Worm (Caenorhabditis elegans): ENCODE results near the gene srg-11.

srg-11 gene

ce11 chrIII:4720620-4721227 lies 40.9 kb downstream of the srg-11 start, which contains the start of gene emb-5:
Gene emb-5, minus strand, starts transcription at chrIII:4720670.
- TF ChIP-seq ceh-63 (GFP tag; optimal IDR thresholded peaks at IDR 0.05) (no peak), nhr-77 (tag; optimal IDR thresholded peaks at IDR 0.05) (peak; percentile 28), nhr-19 (GFP tag; conservative IDR thresholded peaks at IDR 0.05) (peak; percentile 76), ztf-4 (tag; optimal IDR thresholded peaks at IDR 0.05) (no peak), Y116A8C.19 (tag; optimal IDR thresholded peaks at IDR 0.05; ENCODE audit: borderline replicate concordance) (no peak), xbp-1 (tag; optimal IDR thresholded peaks at IDR 0.05) (peak; percentile 72), dsc-1 (tag; optimal IDR thresholded peaks at IDR 0.05) (no peak), nhr-28 (tag; optimal IDR thresholded peaks at IDR 0.05) (no peak), nhr-90 (tag; optimal IDR thresholded peaks at IDR 0.05; ENCODE audit: poor library complexity) (peak; percentile 54), sup-37 (GFP tag; optimal IDR thresholded peaks at IDR 0.05) (peak; percentile 36), ama-1 (optimal IDR thresholded peaks at IDR 0.05) (no peak), hlh-17 (GFP tag; optimal IDR thresholded peaks at IDR 0.05; ENCODE audit: borderline replicate concordance) (no peak), mef-2 (tag; optimal IDR thresholded peaks at IDR 0.05) (no peak), C04F5.9 (tag; optimal IDR thresholded peaks at IDR 0.05) (peak; percentile 65), nhr-12 (tag; optimal IDR thresholded peaks at IDR 0.05) (no peak), pax-3 (tag; optimal IDR thresholded peaks at IDR 0.05) (peak; percentile 28), lin-14 (GFP tag; optimal IDR thresholded peaks at IDR 0.05) (no peak), nhr-85 (tag) (peak; percentile 80), elt-2 (tag; optimal IDR thresholded peaks at IDR 0.05) (peak; percentile 9), egl-13 (tag; optimal IDR thresholded peaks at IDR 0.05) (no peak), efl-3 (GFP tag; optimal IDR thresholded peaks at IDR 0.05) (no peak), sptf-1 (tag; optimal IDR thresholded peaks at IDR 0.05) (no peak), zip-4 (GFP tag; optimal IDR thresholded peaks at IDR 0.05) (no peak), aly-2 (tag; optimal IDR thresholded peaks at IDR 0.05) (peak; percentile 7), lin-15B (tag; optimal IDR thresholded peaks at IDR 0.05) (peak; percentile 74), vab-15 (tag; optimal IDR thresholded peaks at IDR 0.05) (no peak), hpl-2 (GFP tag; optimal IDR thresholded peaks at IDR 0.05) (no peak), aha-1 (tag; optimal IDR thresholded peaks at IDR 0.05) (no peak), unc-130 (tag; optimal IDR thresholded peaks at IDR 0.05) (no peak), C34B4.2 (tag; optimal IDR thresholded peaks at IDR 0.05) (no peak), elt-3 (tag; optimal IDR thresholded peaks at IDR 0.05) (peak in 1 of 6 experiments; percentile 38), irx-1 (tag; optimal IDR thresholded peaks at IDR 0.05) (peak; percentile 44), mab-9 (GFP tag; IDR thresholded peaks at IDR 0.05) (peak; percentile 40; the same call in 1 of the 2 replicates), F16B12.6 (tag; optimal IDR thresholded peaks at IDR 0.05) (peak; percentile 58), blmp-1 (tag; optimal IDR thresholded peaks at IDR 0.05) (no peak), nhr-84 (tag; optimal IDR thresholded peaks at IDR 0.05) (no peak), efl-1 (optimal IDR thresholded peaks at IDR 0.05) (peak; percentile 76 to 97), efl-1 (GFP tag; optimal IDR thresholded peaks at IDR 0.05 in 1 of 2) (peak; percentile 97 to 100), mdl-1 (tag; optimal IDR thresholded peaks at IDR 0.05) (peak in 1 of 2 experiments; percentile 36), hlh-4 (tag; optimal IDR thresholded peaks at IDR 0.05) (no peak), snpc-4 (tag; optimal IDR thresholded peaks at IDR 0.05) (no peak), rnt-1 (tag; optimal IDR thresholded peaks at IDR 0.05) (peak; percentile 86), lsy-2 (tag; optimal IDR thresholded peaks at IDR 0.05) (peak in 1 of 2 experiments; percentile 76), zag-1 (tag; optimal IDR thresholded peaks at IDR 0.05) (no peak), tlp-1 (tag; optimal IDR thresholded peaks at IDR 0.05) (no peak), nhr-11 (tag; optimal IDR thresholded peaks at IDR 0.05) (no peak), ztf-11 (tag; optimal IDR thresholded peaks at IDR 0.05) (no peak), egl-27 (tag; optimal IDR thresholded peaks at IDR 0.05) (no peak), lin-39 (tag; optimal IDR thresholded peaks at IDR 0.05) (peak; percentile 59), unc-86 (tag; optimal IDR thresholded peaks at IDR 0.05) (peak; percentile 61), tbx-2 (tag; optimal IDR thresholded peaks at IDR 0.05) (no peak), nhr-47 (tag; optimal IDR thresholded peaks at IDR 0.05) (peak; percentile 77), pqm-1 (tag; optimal IDR thresholded peaks at IDR 0.05) (no peak)
